Fruit fly (Drosophila melanogaster) whole organism, prepupa: Measurements from ENCODE around the gene B52.
A peak's percentile ranks its signal among the peaks of the same experiment; 100 is the strongest.

Experiments
- Blimp-1 ChIP-seq: fragments of 200-800 bp; sonication (Bioruptor generic); optimal IDR thresholded peaks from 3 replicates; lab custom pipeline; 2017; ENCODE audit warnings: missing biosample characterization, missing genetic modification characterization, mild to moderate bottlenecking, moderate library complexity, missing genetic modification reagents
- CG11294 ChIP-seq: fragments of 200-800 bp; sonication (Bioruptor generic); IDR thresholded peaks from 2 replicates; pipeline ENCODE4 v1.3.6; 2022; ENCODE audit warnings: missing biosample characterization, missing genetic modification characterization
- CG11762 ChIP-seq: fragments of 200-800 bp; sonication (Bioruptor generic); optimal IDR thresholded peaks from 3 replicates; lab custom pipeline; 2016; ENCODE audit warnings: missing biosample characterization, missing genetic modification characterization; ENCODE audit not compliant: insufficient read depth
- CG11902 ChIP-seq: fragments of 200-800 bp; sonication (Bioruptor generic); optimal IDR thresholded peaks from 3 replicates; lab custom pipeline; 2016; ENCODE audit warnings: missing biosample characterization, missing genetic modification characterization
- CG15336 ChIP-seq: fragments of 200-800 bp; sonication (Bioruptor generic); IDR thresholded peaks from 2 replicates; pipeline ENCODE4 v1.3.6; 2022; ENCODE audit warnings: missing biosample characterization, missing genetic modification characterization
- CG1621 ChIP-seq: fragments of 200-800 bp; sonication (Bioruptor generic); optimal IDR thresholded peaks from 3 replicates; lab custom pipeline; 2018; ENCODE audit warnings: missing biosample characterization, mild to moderate bottlenecking, missing genetic modification characterization
- CG16779 ChIP-seq: fragments of 200-800 bp; sonication (Bioruptor generic); optimal IDR thresholded peaks from 3 replicates; lab custom pipeline; 2017; ENCODE audit warnings: missing biosample characterization, mild to moderate bottlenecking, missing genetic modification characterization
- CG3032 ChIP-seq: fragments of 200-800 bp; optimal IDR thresholded peaks from 2 replicates; lab custom pipeline; 2019; ENCODE audit warnings: missing biosample characterization, mild to moderate bottlenecking, missing genetic modification characterization, moderate library complexity
- CG31627 ChIP-seq: fragments of 200-800 bp; sonication (Bioruptor generic); optimal IDR thresholded peaks from 3 replicates; lab custom pipeline; 2016; ENCODE audit warnings: missing biosample characterization, missing genetic modification characterization
- CG32006 ChIP-seq: fragments of 200-800 bp; sonication (Bioruptor generic); optimal IDR thresholded peaks from 3 replicates; lab custom pipeline; 2017; ENCODE audit warnings: missing biosample characterization, mild to moderate bottlenecking, missing genetic modification characterization
- CG34406 ChIP-seq: fragments of 200-800 bp; sonication (Bioruptor generic); optimal IDR thresholded peaks from 3 replicates; lab custom pipeline; 2016; ENCODE audit warnings: missing biosample characterization, missing genetic modification characterization
- CG3919 ChIP-seq: fragments of 200-800 bp; sonication (Bioruptor generic); optimal IDR thresholded peaks from 3 replicates; lab custom pipeline; 2016; ENCODE audit warnings: missing biosample characterization, missing genetic modification characterization
- CG4318 ChIP-seq: fragments of 200-800 bp; sonication (Bioruptor generic); optimal IDR thresholded peaks from 3 replicates; lab custom pipeline; 2017; ENCODE audit warnings: missing biosample characterization, mild to moderate bottlenecking, missing genetic modification characterization
- CG6276 ChIP-seq: fragments of 200-800 bp; sonication (Bioruptor generic); optimal IDR thresholded peaks from 2 replicates; lab custom pipeline; 2017; ENCODE audit warnings: missing biosample characterization, mild to moderate bottlenecking, missing genetic modification characterization
- CG6808 ChIP-seq: fragments of 200-800 bp; sonication (Bioruptor generic); optimal IDR thresholded peaks from 3 replicates; lab custom pipeline; 2017; ENCODE audit warnings: missing biosample characterization, missing genetic modification characterization, mild to moderate bottlenecking, moderate library complexity, missing genetic modification reagents
- CG6854 ChIP-seq: fragments of 200-800 bp; sonication (Bioruptor generic); optimal IDR thresholded peaks from 2 replicates; lab custom pipeline; 2017; ENCODE audit warnings: missing biosample characterization, mild to moderate bottlenecking, missing genetic modification characterization
- CG7368 ChIP-seq: fragments of 200-800 bp; sonication (Bioruptor generic); optimal IDR thresholded peaks from 3 replicates; lab custom pipeline; 2016; ENCODE audit warnings: missing biosample characterization, missing genetic modification characterization
- CG8319 ChIP-seq: fragments of 200-800 bp; sonication (Bioruptor generic); optimal IDR thresholded peaks from 3 replicates; lab custom pipeline; 2016; ENCODE audit warnings: missing biosample characterization, missing genetic modification characterization
- CG9139 ChIP-seq: fragments of 200-800 bp; sonication (Bioruptor generic); optimal IDR thresholded peaks from 3 replicates; lab custom pipeline; 2017; ENCODE audit warnings: missing biosample characterization, mild to moderate bottlenecking, missing genetic modification characterization
- Eip75B ChIP-seq: fragments of 200-800 bp; sonication (Bioruptor generic); optimal IDR thresholded peaks from 3 replicates; lab custom pipeline; 2016; ENCODE audit warnings: missing biosample characterization, missing genetic modification characterization
- Eip78C ChIP-seq: fragments of 200-800 bp; sonication (Bioruptor generic); peaks from one replicate; lab custom pipeline; 2016; ENCODE audit warnings: missing biosample characterization, missing genetic modification characterization
- Ets96B ChIP-seq: fragments of 200-800 bp; optimal IDR thresholded peaks from 2 replicates; lab custom pipeline; 2019; ENCODE audit warnings: missing biosample characterization, mild to moderate bottlenecking, missing genetic modification characterization, moderate library complexity
- Gug ChIP-seq: fragments of 200-800 bp; sonication (Bioruptor generic); IDR thresholded peaks from 2 replicates; pipeline ENCODE4 v1.3.6; 2022; ENCODE audit warnings: missing biosample characterization, missing genetic modification characterization
- Hr38 ChIP-seq: sonication (Bioruptor generic); optimal IDR thresholded peaks from 2 replicates; lab custom pipeline; 2016; ENCODE audit warnings: missing biosample characterization, missing genetic modification characterization
- Hr39 ChIP-seq: fragments of 200-800 bp; sonication (Bioruptor generic); optimal IDR thresholded peaks from 2 replicates; lab custom pipeline; 2016; ENCODE audit warnings: missing biosample characterization, missing genetic modification characterization
- Hr4 ChIP-seq: fragments of 200-800 bp; sonication (Bioruptor generic); optimal IDR thresholded peaks from 3 replicates; lab custom pipeline; 2016; ENCODE audit warnings: missing biosample characterization, missing genetic modification characterization
- Lpt ChIP-seq: fragments of 200-800 bp; sonication (Bioruptor generic); optimal IDR thresholded peaks from 3 replicates; lab custom pipeline; 2016; ENCODE audit warnings: missing biosample characterization, missing genetic modification characterization
- Met ChIP-seq: fragments of 200-800 bp; sonication (Bioruptor generic); optimal IDR thresholded peaks from 3 replicates; lab custom pipeline; 2016; ENCODE audit warnings: missing biosample characterization, missing genetic modification characterization
- OdsH ChIP-seq: fragments of 200-800 bp; sonication (Bioruptor generic); optimal IDR thresholded peaks from 3 replicates; lab custom pipeline; 2016; ENCODE audit warnings: missing biosample characterization, missing genetic modification characterization
- Smox ChIP-seq: fragments of 200-800 bp; sonication (Bioruptor generic); optimal IDR thresholded peaks from 3 replicates; lab custom pipeline; 2016; ENCODE audit warnings: missing biosample characterization, missing genetic modification characterization
- Sox102F ChIP-seq: fragments of 200-800 bp; sonication (Bioruptor generic); optimal IDR thresholded peaks from 2 replicates; lab custom pipeline; 2016; ENCODE audit warnings: missing biosample characterization, mild to moderate bottlenecking, missing genetic modification characterization
- Sox14 ChIP-seq: fragments of 200-800 bp; sonication (Bioruptor generic); optimal IDR thresholded peaks from 3 replicates; lab custom pipeline; 2016; ENCODE audit warnings: missing biosample characterization, missing genetic modification characterization
- acj6 ChIP-seq: fragments of 200-800 bp; sonication (Bioruptor generic); optimal IDR thresholded peaks from 3 replicates; lab custom pipeline; 2016; ENCODE audit warnings: missing biosample characterization, missing genetic modification characterization
- cyc ChIP-seq: fragments of 200-800 bp; sonication (Bioruptor generic); optimal IDR thresholded peaks from 3 replicates; lab custom pipeline; 2016; ENCODE audit warnings: missing biosample characterization, missing genetic modification characterization
- dac ChIP-seq: fragments of 200-800 bp; sonication (Bioruptor generic); optimal IDR thresholded peaks from 2 replicates; lab custom pipeline; 2017; ENCODE audit warnings: missing biosample characterization, mild to moderate bottlenecking, missing genetic modification characterization
- dsx ChIP-seq: fragments of 200-800 bp; optimal IDR thresholded peaks from 3 replicates; lab custom pipeline; 2019; ENCODE audit warnings: missing biosample characterization, mild to moderate bottlenecking, missing genetic modification characterization, moderate library complexity; ENCODE audit not compliant: poor library complexity, severe bottlenecking
- eg ChIP-seq: fragments of 200-800 bp; sonication (Bioruptor generic); IDR thresholded peaks from 3 replicates; pipeline ENCODE4 v1.3.6; 2022; ENCODE audit warnings: missing biosample characterization, missing genetic modification characterization
- esn ChIP-seq: fragments of 200-800 bp; sonication (Bioruptor generic); optimal IDR thresholded peaks from 2 replicates; lab custom pipeline; 2016; ENCODE audit warnings: missing biosample characterization, mild to moderate bottlenecking, missing genetic modification characterization, moderate library complexity
- fd85E ChIP-seq: fragments of 200-800 bp; sonication (Bioruptor generic); optimal IDR thresholded peaks from 3 replicates; lab custom pipeline; 2016; ENCODE audit warnings: missing biosample characterization, missing genetic modification characterization
- fkh ChIP-seq: fragments of 200-800 bp; sonication (Bioruptor generic); optimal IDR thresholded peaks from 3 replicates; lab custom pipeline; 2017; ENCODE audit warnings: missing biosample characterization, mild to moderate bottlenecking, missing genetic modification characterization, moderate library complexity
- lz ChIP-seq: fragments of 200-800 bp; sonication (Bioruptor generic); optimal IDR thresholded peaks from 3 replicates; lab custom pipeline; 2016; ENCODE audit warnings: missing biosample characterization, missing genetic modification characterization
- net ChIP-seq: fragments of 200-800 bp; sonication (Bioruptor generic); optimal IDR thresholded peaks from 3 replicates; lab custom pipeline; 2016; ENCODE audit warnings: missing biosample characterization, missing genetic modification characterization
- pdm3 ChIP-seq: fragments of 200-800 bp; sonication (Bioruptor generic); optimal IDR thresholded peaks from 3 replicates; lab custom pipeline; 2016; ENCODE audit warnings: missing biosample characterization, missing genetic modification characterization
- salr ChIP-seq, 2 experiments: fragments of 200-800 bp; sonication (Bioruptor generic); optimal IDR thresholded peaks; 3 replicates each; lab custom pipeline; 2016 to 2018; ENCODE audit warnings: missing biosample characterization in 2 of 2, missing genetic modification characterization in 2 of 2, mild to moderate bottlenecking in 1 of 2
- spab ChIP-seq: fragments of 200-800 bp; sonication (Bioruptor generic); optimal IDR thresholded peaks from 2 replicates; lab custom pipeline; 2017; ENCODE audit warnings: missing biosample characterization, mild to moderate bottlenecking, missing genetic modification characterization, missing genetic modification reagents
- svp ChIP-seq: fragments of 200-800 bp; sonication (Bioruptor generic); peaks from one replicate; lab custom pipeline; 2016; ENCODE audit warnings: missing biosample characterization, missing genetic modification characterization
- vri ChIP-seq: fragments of 200-800 bp; sonication (Bioruptor generic); optimal IDR thresholded peaks from 3 replicates; lab custom pipeline; 2016; ENCODE audit warnings: missing biosample characterization, mild to moderate bottlenecking, missing genetic modification characterization

The B52 gene

dm6 chr3R:13631642-13632041 is 29.5 kb upstream of the B52 start, which contains the start of gene CG10841:
CG10841 (plus strand) TSS chr3R:13631942.
- TF ChIP-seq Blimp-1 (no peak), CG6808 (GFP tag; lab: Kevin White, UChicago) (no peak), CG16779 (tag; lab: Kevin White, UChicago) (no peak), OdsH (GFP tag; lab: Kevin White, UChicago) (no peak), net (GFP tag; lab: Kevin White, UChicago) (no peak), esn (GFP tag; lab: Kevin White, UChicago) (no peak), Hr39 (GFP tag; lab: Kevin White, UChicago) (no peak), CG11762 (GFP tag; lab: Kevin White, UChicago) (no peak), Hr38 (GFP tag; lab: Kevin White, UChicago) (no peak)

dm6 chr3R:13644778-13645660 is 16.1 kb upstream of the B52 start:
- TF ChIP-seq CG1621 (tag; lab: Kevin White, UChicago) (no peak), Eip78C (peak; percentile 80), net (GFP tag; lab: Kevin White, UChicago) (no peak), CG6854 (GFP tag; lab: Kevin White, UChicago) (no peak), Met (peak; percentile 51), CG4318 (GFP tag; lab: Kevin White, UChicago) (no peak), CG7368 (no peak), CG15336 (GFP tag; lab: Robert Waterston, UW) (peak; percentile 6; the same call in 1 of the 2 replicates), pdm3 (no peak), cyc (peak; percentile 9), Hr4 (GFP tag; lab: Kevin White, UChicago) (peak; percentile 56), fkh (no peak), fd85E (GFP tag; lab: Kevin White, UChicago) (no peak), Gug (GFP tag; lab: Robert Waterston, UW) (no peak), acj6 (GFP tag; lab: Kevin White, UChicago) (no peak), CG11294 (no peak), lz (GFP tag; lab: Kevin White, UChicago) (no peak), esn (GFP tag; lab: Kevin White, UChicago) (peak; percentile 54), vri (GFP tag; lab: Kevin White, UChicago) (peak; percentile 60), CG3919 (GFP tag; lab: Kevin White, UChicago) (no peak), CG6808 (GFP tag; lab: Kevin White, UChicago) (no peak), CG6276 (no peak), CG31627 (GFP tag; lab: Kevin White, UChicago) (no peak), CG3032 (tag; lab: Kevin White, UChicago) (peak; percentile 44), CG9139 (GFP tag; lab: Kevin White, UChicago) (no peak), OdsH (GFP tag; lab: Kevin White, UChicago) (peak; percentile 21), dac (no peak), Ets96B (peak; percentile 13), Smox (GFP tag; lab: Kevin White, UChicago) (no peak), salr (GFP tag; optimal IDR thresholded peaks at IDR 0.05; lab: Kevin White, UChicago) (peak in 1 of 2 experiments; percentile 28), CG32006 (GFP tag; lab: Kevin White, UChicago) (no peak), Eip75B (GFP tag; lab: Kevin White, UChicago) (no peak), spab (GFP tag; lab: Kevin White, UChicago) (no peak), CG8319 (no peak), Lpt (GFP tag; lab: Kevin White, UChicago) (peak; percentile 17), CG34406 (GFP tag; lab: Kevin White, UChicago) (no peak), Blimp-1 (peak; percentile 78), eg (GFP tag; lab: Robert Waterston, UW) (no peak), Sox14 (GFP tag; lab: Kevin White, UChicago) (peak; percentile 63), Sox102F (peak; percentile 67), dsx (GFP tag; lab: Kevin White, UChicago) (no peak), Hr38 (GFP tag; lab: Kevin White, UChicago) (no peak), CG11902 (GFP tag; lab: Kevin White, UChicago) (no peak), svp (GFP tag; lab: Kevin White, UChicago) (peak; percentile 95), Hr39 (GFP tag; lab: Kevin White, UChicago) (no peak)
